Fruit fly (Drosophila melanogaster) whole organism, prepupa: Measurements from ENCODE around the gene Uros1.
A peak's percentile ranks its signal among the peaks of the same experiment; 100 is the strongest.

Experiments
- CG11294 ChIP-seq: fragments of 200-800 bp; sonication (Bioruptor generic); IDR thresholded peaks from 2 replicates; pipeline ENCODE4 v1.3.6; 2022; ENCODE audit warnings: missing biosample characterization, missing genetic modification characterization
- CG6854 ChIP-seq: fragments of 200-800 bp; sonication (Bioruptor generic); optimal IDR thresholded peaks from 2 replicates; lab custom pipeline; 2017; ENCODE audit warnings: missing biosample characterization, mild to moderate bottlenecking, missing genetic modification characterization
- Eip75B ChIP-seq: fragments of 200-800 bp; sonication (Bioruptor generic); optimal IDR thresholded peaks from 3 replicates; lab custom pipeline; 2016; ENCODE audit warnings: missing biosample characterization, missing genetic modification characterization
- Ets21C ChIP-seq: fragments of 200-800 bp; sonication (Bioruptor generic); optimal IDR thresholded peaks from 3 replicates; lab custom pipeline; 2016; ENCODE audit warnings: missing biosample characterization, missing genetic modification characterization
- OdsH ChIP-seq: fragments of 200-800 bp; sonication (Bioruptor generic); optimal IDR thresholded peaks from 3 replicates; lab custom pipeline; 2016; ENCODE audit warnings: missing biosample characterization, missing genetic modification characterization
- eg ChIP-seq: fragments of 200-800 bp; sonication (Bioruptor generic); IDR thresholded peaks from 3 replicates; pipeline ENCODE4 v1.3.6; 2022; ENCODE audit warnings: missing biosample characterization, missing genetic modification characterization
- esn ChIP-seq: fragments of 200-800 bp; sonication (Bioruptor generic); optimal IDR thresholded peaks from 2 replicates; lab custom pipeline; 2016; ENCODE audit warnings: missing biosample characterization, mild to moderate bottlenecking, missing genetic modification characterization, moderate library complexity
- ss ChIP-seq, 2 experiments: fragments of 200-800 bp; sonication (Bioruptor generic); optimal IDR thresholded peaks; 2 replicates in 1 of 2; 3 replicates in 1 of 2; lab custom pipeline; 2017 to 2018; ENCODE audit warnings: mild to moderate bottlenecking in 2 of 2, missing biosample characterization in 2 of 2, missing genetic modification characterization in 2 of 2, moderate library complexity in 1 of 2

dm6 chrX:8905545-8906455, 5.7 kb upstream of the Uros1 start:
- TF ChIP-seq OdsH (GFP tag; lab: Kevin White, UChicago) (no peak), CG6854 (no peak), ss (GFP tag; optimal IDR thresholded peaks at IDR 0.05; lab: Kevin White, UChicago) (peak; percentile 25 to 35), Eip75B (no peak), esn (GFP tag; lab: Kevin White, UChicago) (peak; percentile 6), eg (GFP tag; lab: Robert Waterston, UW) (0 out of 3 replicates have a peak, but pooled peaks have one; percentile 27), Ets21C (GFP tag; lab: Kevin White, UChicago) (no peak), CG11294 (GFP tag; lab: Robert Waterston, UW) (no peak)
